Fruit fly (Drosophila melanogaster) whole organism, embryonic: ENCODE measurements around the gene klar.

Experiments used
- Atf-2 ChIP-seq: fragments of 200-800 bp; sonication (Bioruptor generic); optimal IDR thresholded peaks from 2 replicates; lab custom pipeline; 2016; ENCODE audit warnings: missing biosample characterization, missing genetic modification characterization
- Awh ChIP-seq: fragments of 200-800 bp; sonication (Bioruptor generic); IDR thresholded peaks from 2 replicates; pipeline ENCODE4, ENCODE4 v1.3.6; 2022; ENCODE audit warnings: missing biosample characterization, missing genetic modification characterization
- Bteb2 ChIP-seq: fragments of 200-800 bp; sonication (Bioruptor generic); optimal IDR thresholded peaks from 2 replicates; lab custom pipeline; 2016; ENCODE audit warnings: missing biosample characterization, missing genetic modification characterization
- CG10209 ChIP-seq: fragments of 200-800 bp; sonication (Bioruptor generic); optimal IDR thresholded peaks from 3 replicates; lab custom pipeline; 2017; ENCODE audit warnings: missing biosample characterization, mild to moderate bottlenecking, missing genetic modification characterization, missing genetic modification reagents
- CG1024 ChIP-seq: fragments of 200-800 bp; sonication (Bioruptor generic); IDR thresholded peaks from 2 replicates; pipeline ENCODE4 v1.3.6; 2022; ENCODE audit warnings: missing biosample characterization, missing genetic modification characterization
- CG10431 ChIP-seq: fragments of 200-800 bp; sonication (Bioruptor generic); optimal IDR thresholded peaks from 3 replicates; lab custom pipeline; 2018; ENCODE audit warnings: missing biosample characterization, mild to moderate bottlenecking, missing genetic modification characterization
- CG16813 ChIP-seq: fragments of 200-800 bp; sonication (Bioruptor generic); IDR thresholded peaks from 3 replicates; pipeline ENCODE4 v1.3.6; 2022; ENCODE audit warnings: missing biosample characterization, missing genetic modification characterization; ENCODE audit not compliant: partially characterized antibody
- CG17328 ChIP-seq: fragments of 200-800 bp; sonication (Bioruptor generic); IDR thresholded peaks from 2 replicates; pipeline ENCODE4 v1.3.6; 2022; ENCODE audit warnings: missing biosample characterization, missing genetic modification characterization
- CG7357 ChIP-seq: fragments of 200-800 bp; sonication (Bioruptor generic); IDR thresholded peaks from 3 replicates; pipeline ENCODE4 v1.3.6; 2022; ENCODE audit warnings: missing biosample characterization, missing genetic modification characterization
- CG8388 ChIP-seq: fragments of 200-800 bp; sonication (Bioruptor generic); optimal IDR thresholded peaks from 2 replicates; lab custom pipeline; 2019; ENCODE audit warnings: missing biosample characterization, mild to moderate bottlenecking, missing genetic modification characterization, moderate library complexity
- CG9876 ChIP-seq: fragments of 200-800 bp; sonication (Bioruptor generic); optimal IDR thresholded peaks from 2 replicates; lab custom pipeline; 2016; ENCODE audit warnings: missing biosample characterization, missing genetic modification characterization
- D ChIP-seq, 2 experiments: fragments of 200-800 bp in 1 of 2; fragments of >200 bp in 1 of 2; sonication (Bioruptor generic) in 1 of 2; optimal IDR thresholded peaks; 2 replicates in 1 of 2; 3 replicates in 1 of 2; lab custom pipeline; 2017; ENCODE audit warnings: mild to moderate bottlenecking in 1 of 2, missing biosample characterization in 1 of 2, missing genetic modification characterization in 1 of 2, missing genetic modification reagents in 1 of 2
- D19A ChIP-seq: fragments of 200-800 bp; optimal IDR thresholded peaks from 3 replicates; lab custom pipeline; 2019; ENCODE audit warnings: missing biosample characterization, mild to moderate bottlenecking, missing genetic modification characterization, moderate library complexity
- Dll ChIP-seq: fragments of 200-800 bp; sonication (Bioruptor generic); IDR thresholded peaks from 4 replicates; pipeline ENCODE4 v1.3.6; 2022; ENCODE audit warnings: missing biosample characterization, missing genetic modification characterization; ENCODE audit not compliant: partially characterized antibody
- Gug ChIP-seq: fragments of 200-800 bp; sonication (Bioruptor generic); IDR thresholded peaks from 4 replicates; pipeline ENCODE4 v1.3.6; 2022; ENCODE audit warnings: missing biosample characterization, missing genetic modification characterization
- H2.0 ChIP-seq: fragments of 200-800 bp; sonication (Bioruptor generic); IDR thresholded peaks from 2 replicates; pipeline ENCODE4 v1.3.6; 2022; ENCODE audit warnings: missing biosample characterization, missing genetic modification characterization
- HLH3B ChIP-seq: fragments of 200-800 bp; sonication (Bioruptor generic); IDR thresholded peaks from 2 replicates; pipeline ENCODE4 v1.3.6; 2022; ENCODE audit warnings: missing biosample characterization, missing genetic modification characterization
- Lhr ChIP-seq: fragments of 200-800 bp; sonication (Bioruptor generic); optimal IDR thresholded peaks from 3 replicates; lab custom pipeline; 2017; ENCODE audit warnings: mild to moderate bottlenecking, missing biosample characterization, missing genetic modification reagents, missing genetic modification characterization
- Lim3 ChIP-seq: fragments of 200-800 bp; sonication (Bioruptor generic); IDR thresholded peaks from 2 replicates; pipeline ENCODE4 v1.3.6; 2022; ENCODE audit warnings: missing biosample characterization, missing genetic modification characterization
- NFAT ChIP-seq: fragments of 200-800 bp; sonication (Bioruptor generic); IDR thresholded peaks from 2 replicates; pipeline ENCODE4 v1.3.6; 2022; ENCODE audit warnings: missing biosample characterization, missing genetic modification characterization
- Ptx1 ChIP-seq: fragments of 200-800 bp; sonication (Bioruptor generic); IDR thresholded peaks from 2 replicates; pipeline ENCODE4 v1.3.6; 2022; ENCODE audit warnings: missing biosample characterization, missing genetic modification characterization
- Sox102F ChIP-seq: fragments of 200-800 bp; sonication (Bioruptor generic); optimal IDR thresholded peaks from 2 replicates; lab custom pipeline; 2018; ENCODE audit warnings: missing biosample characterization, mild to moderate bottlenecking, missing genetic modification characterization, moderate library complexity
- al ChIP-seq: fragments of 200-800 bp; sonication (Bioruptor generic); IDR thresholded peaks from 2 replicates; pipeline ENCODE4 v1.3.6; 2022; ENCODE audit warnings: missing biosample characterization, missing genetic modification characterization
- ase ChIP-seq: fragments of 200-800 bp; sonication (Bioruptor generic); IDR thresholded peaks from 3 replicates; pipeline ENCODE4 v1.3.6; 2022; ENCODE audit warnings: missing biosample characterization, missing genetic modification characterization
- chn ChIP-seq: fragments of 200-800 bp; sonication (Bioruptor generic); optimal IDR thresholded peaks from 2 replicates; lab custom pipeline; 2016; ENCODE audit warnings: missing biosample characterization, missing genetic modification characterization
- dysf ChIP-seq: fragments of 200-800 bp; sonication (Bioruptor generic); IDR thresholded peaks from 3 replicates; pipeline ENCODE4 v1.3.6; 2022; ENCODE audit warnings: missing biosample characterization, missing genetic modification characterization
- en ChIP-seq: fragments of 200-800 bp; sonication (Bioruptor generic); optimal IDR thresholded peaks from 2 replicates; lab custom pipeline; 2016; ENCODE audit warnings: missing biosample characterization, missing genetic modification characterization
- eve ChIP-seq, 2 experiments: fragments of >200 bp; optimal IDR thresholded peaks; 2 replicates each; lab custom pipeline; 2017; ENCODE audit warnings: missing biosample characterization in 2 of 2, missing genetic modification characterization in 2 of 2
- fru ChIP-seq: fragments of >200 bp; optimal IDR thresholded peaks from 2 replicates; lab custom pipeline; 2017
- gt ChIP-seq: fragments of 200-800 bp; sonication (Bioruptor generic); IDR thresholded peaks from 2 replicates; pipeline ENCODE4 v1.3.6; 2022; ENCODE audit warnings: missing biosample characterization, missing genetic modification characterization
- ham ChIP-seq: fragments of 200-800 bp; sonication (Bioruptor generic); IDR thresholded peaks from 2 replicates; pipeline ENCODE4 v1.3.6; 2022; ENCODE audit warnings: missing biosample characterization, missing genetic modification characterization
- her ChIP-seq: fragments of 200-800 bp; sonication (Bioruptor generic); optimal IDR thresholded peaks from 2 replicates; lab custom pipeline; 2016; ENCODE audit warnings: missing biosample characterization, missing genetic modification characterization
- jing ChIP-seq: fragments of 200-800 bp; sonication (Bioruptor generic); optimal IDR thresholded peaks from 2 replicates; lab custom pipeline; 2018; ENCODE audit warnings: missing biosample characterization, mild to moderate bottlenecking, missing genetic modification characterization
- kay ChIP-seq: fragments of 200-800 bp; sonication (Bioruptor generic); optimal IDR thresholded peaks from 2 replicates; lab custom pipeline; 2016; ENCODE audit warnings: missing biosample characterization, missing genetic modification characterization
- ken ChIP-seq: fragments of 200-800 bp; sonication (Bioruptor generic); IDR thresholded peaks from 3 replicates; pipeline ENCODE4 v1.3.6; 2022; ENCODE audit warnings: missing biosample characterization, missing genetic modification characterization
- lmd ChIP-seq: fragments of 200-800 bp; sonication (Bioruptor generic); IDR thresholded peaks from 2 replicates; pipeline ENCODE4 v1.3.6; 2022; ENCODE audit warnings: missing biosample characterization, missing genetic modification characterization
- oc ChIP-seq: fragments of 200-800 bp; sonication (Bioruptor generic); optimal IDR thresholded peaks from 2 replicates; lab custom pipeline; 2018; ENCODE audit warnings: missing biosample characterization, mild to moderate bottlenecking, missing genetic modification characterization, moderate library complexity
- pan ChIP-seq, 4 experiments: fragments of >200 bp in 3 of 4; fragments of 200-800 bp in 1 of 4; sonication (Bioruptor generic) in 1 of 4; optimal IDR thresholded peaks in 3 of 4; IDR thresholded peaks in 1 of 4; 2 replicates each; pipeline versions ENCODE4 v1.3.6 to Lab custom; 2017 to 2022; ENCODE audit warnings: missing biosample characterization in 2 of 4, missing genetic modification characterization in 2 of 4, mixed read lengths in 1 of 4
- pb ChIP-seq: fragments of 200-800 bp; sonication (Bioruptor generic); optimal IDR thresholded peaks from 3 replicates; lab custom pipeline; 2016; ENCODE audit warnings: missing biosample characterization, missing genetic modification characterization
- peb ChIP-seq: fragments of 200-800 bp; sonication (Bioruptor generic); IDR thresholded peaks from 2 replicates; pipeline ENCODE4 v1.3.6; 2022; ENCODE audit warnings: missing biosample characterization, missing genetic modification characterization
- pfk ChIP-seq: fragments of 200-800 bp; sonication (Bioruptor generic); optimal IDR thresholded peaks from 2 replicates; lab custom pipeline; 2018; ENCODE audit warnings: missing biosample characterization, mild to moderate bottlenecking, missing genetic modification characterization, moderate library complexity
- sc ChIP-seq, 3 experiments: fragments of >200 bp in 2 of 3; fragments of 200-800 bp in 1 of 3; sonication (Bioruptor generic) in 1 of 3; optimal IDR thresholded peaks; 2 replicates in 2 of 3; 3 replicates in 1 of 3; lab custom pipeline; 2017; ENCODE audit warnings: mild to moderate bottlenecking in 1 of 3, missing biosample characterization in 1 of 3, missing genetic modification characterization in 1 of 3, missing genetic modification reagents in 1 of 3
- sisA ChIP-seq: fragments of 200-800 bp; sonication (Bioruptor generic); IDR thresholded peaks from 2 replicates; pipeline ENCODE4 v1.3.6; 2022; ENCODE audit warnings: missing biosample characterization, missing genetic modification characterization
- sna ChIP-seq: fragments of 200-800 bp; sonication (Bioruptor generic); IDR thresholded peaks from 2 replicates; pipeline ENCODE4 v1.3.6; 2022; ENCODE audit warnings: missing biosample characterization, missing genetic modification characterization; ENCODE audit not compliant: partially characterized antibody
- ssp ChIP-seq: fragments of 200-800 bp; sonication (Bioruptor generic); IDR thresholded peaks from 2 replicates; pipeline ENCODE4 v1.3.6; 2022; ENCODE audit warnings: missing biosample characterization, missing genetic modification characterization
- tap ChIP-seq: fragments of 200-800 bp; optimal IDR thresholded peaks from 3 replicates; lab custom pipeline; 2019; ENCODE audit warnings: missing biosample characterization, mild to moderate bottlenecking, missing genetic modification characterization, moderate library complexity
- trh ChIP-seq: fragments of 200-800 bp; sonication (Bioruptor generic); optimal IDR thresholded peaks from 2 replicates; lab custom pipeline; 2016; ENCODE audit warnings: missing biosample characterization, missing genetic modification characterization
- ttk ChIP-seq: fragments of 200-800 bp; sonication (Bioruptor generic); IDR thresholded peaks from 2 replicates; pipeline ENCODE4 v2.1.2; 2022; ENCODE audit warnings: missing biosample characterization, missing genetic modification characterization
- z ChIP-seq: fragments of 200-800 bp; sonication (Bioruptor generic); IDR thresholded peaks from 3 replicates; pipeline ENCODE4 v1.3.6; 2022; ENCODE audit warnings: missing biosample characterization, missing genetic modification characterization

Gene klar

dm6 chr3L:516948-517599 is 23.3 kb downstream of the klar start (continued):
- TF ChIP-seq al (GFP tag; lab: Robert Waterston, UW) = no peak
- peak; percentile 29 for TF ChIP-seq oc
- peak; percentile 56; the same call in 1 of the 2 replicates for TF ChIP-seq CG17328
- no peak for TF ChIP-seq Gug (GFP tag; lab: Robert Waterston, UW)
- no peak for TF ChIP-seq Atf-2 (GFP tag; lab: Kevin White, UChicago)
- TF ChIP-seq chn (GFP tag; lab: Kevin White, UChicago) = peak; percentile 23
- TF ChIP-seq en (GFP tag; lab: Kevin White, UChicago) = no peak
- peak; percentile 10; the same call in 1 of the 2 replicates for TF ChIP-seq Lim3
- 0 out of 2 replicates have a peak, but pooled peaks have one; percentile 35 for TF ChIP-seq CG1024
- no peak for TF ChIP-seq pan (optimal IDR thresholded peaks at IDR 0.05; lab: Kevin White, UChicago)
- TF ChIP-seq pan (GFP tag; optimal IDR thresholded peaks at IDR 0.05 in 1 of 2, IDR thresholded peaks at IDR 0.05 in 1 of 2) = peak in 1 of 2 experiments; percentile 19
- TF ChIP-seq peb (GFP tag; lab: Robert Waterston, UW) = peak; percentile 35; the same call in 1 of the 2 replicates
- no peak for TF ChIP-seq CG10431 (GFP tag; lab: Kevin White, UChicago)
- TF ChIP-seq ssp (GFP tag; lab: Robert Waterston, UW) = peak; percentile 35; the same call in 1 of the 2 replicates
- TF ChIP-seq ttk = peak; percentile 70
- TF ChIP-seq her = no peak
- no peak for TF ChIP-seq trh (GFP tag; lab: Kevin White, UChicago)
- TF ChIP-seq HLH3B = peak; percentile 67
- no peak for TF ChIP-seq Lhr (GFP tag; lab: Kevin White, UChicago)
- TF ChIP-seq sc (optimal IDR thresholded peaks at IDR 0.05; lab: Kevin White, UChicago) = no peak
- TF ChIP-seq sc (GFP tag; optimal IDR thresholded peaks at IDR 0.05; lab: Kevin White, UChicago) = peak; percentile 40
- TF ChIP-seq H2.0 = no peak
- peak; percentile 82 for TF ChIP-seq Awh
- TF ChIP-seq CG8388 = peak; percentile 31
- no peak for TF ChIP-seq z (GFP tag; lab: Robert Waterston, UW)
- peak; percentile 50; the same call in 1 of the 3 replicates for TF ChIP-seq dysf (GFP tag; lab: Robert Waterston, UW)
- TF ChIP-seq Ptx1 (GFP tag; lab: Robert Waterston, UW) = peak; percentile 59
- TF ChIP-seq ham = no peak
- TF ChIP-seq D19A (tag; lab: Kevin White, UChicago) = peak; percentile 80
- no peak for TF ChIP-seq jing (GFP tag; lab: Kevin White, UChicago)
- TF ChIP-seq ken (GFP tag; lab: Robert Waterston, UW) = peak; percentile 77
- no peak for TF ChIP-seq Bteb2 (GFP tag; lab: Kevin White, UChicago)
- peak; percentile 48; the same call in 1 of the 2 replicates for TF ChIP-seq lmd (GFP tag; lab: Robert Waterston, UW)
- no peak for TF ChIP-seq CG10209 (GFP tag; lab: Kevin White, UChicago)
- TF ChIP-seq ase (GFP tag; lab: Robert Waterston, UW) = peak; percentile 46; the same call in 1 of the 3 replicates
- no peak for TF ChIP-seq CG9876
- TF ChIP-seq fru = no peak
- TF ChIP-seq Dll (GFP tag; lab: Robert Waterston, UW) = no peak
- no peak for TF ChIP-seq sna (GFP tag; lab: Robert Waterston, UW)
- TF ChIP-seq tap (tag; lab: Kevin White, UChicago) = peak; percentile 26
- TF ChIP-seq sisA (GFP tag; lab: Robert Waterston, UW) = peak; percentile 64
- no peak for TF ChIP-seq CG16813 (GFP tag; lab: Robert Waterston, UW)
- TF ChIP-seq eve (GFP tag; optimal IDR thresholded peaks at IDR 0.05; lab: Kevin White, UChicago) = peak in 1 of 2 experiments; percentile 55
- TF ChIP-seq gt (GFP tag; lab: Robert Waterston, UW) = no peak
- no peak for TF ChIP-seq D (optimal IDR thresholded peaks at IDR 0.05; lab: Kevin White, UChicago)
- peak; percentile 27 for TF ChIP-seq D (GFP tag; optimal IDR thresholded peaks at IDR 0.05; lab: Kevin White, UChicago)
- no peak for TF ChIP-seq NFAT (GFP tag; lab: Robert Waterston, UW)
- TF ChIP-seq pfk = no peak
- no peak for TF ChIP-seq pb (GFP tag; lab: Kevin White, UChicago)
- peak; percentile 70 for TF ChIP-seq Sox102F (GFP tag; lab: Kevin White, UChicago)
- no peak for TF ChIP-seq kay
- no peak for TF ChIP-seq CG7357 (GFP tag; lab: Robert Waterston, UW)
